Worm (Caenorhabditis elegans) whole organism, young adult: Measurements from ENCODE around the gene col-38.

Experiments used
- B0019.2 ChIP-seq: fragments of 200-800 bp; sonication (Bioruptor generic); conservative IDR thresholded peaks from 2 replicates; pipeline ENCODE4 v1.3.6; 2022; ENCODE audit warnings: missing genetic modification reagents, missing genetic modification characterization, missing compliant biosample characterization
- D2030.7 ChIP-seq: fragments of 200-800 bp; sonication (Bioruptor generic); IDR thresholded peaks from 2 replicates; pipeline ENCODE4 v1.3.6; 2022; ENCODE audit warnings: missing genetic modification reagents, missing genetic modification characterization, missing compliant biosample characterization
- F39B2.1 ChIP-seq: fragments of 200-800 bp; sonication (Bioruptor generic); IDR thresholded peaks from 2 replicates; pipeline ENCODE4 v1.3.6; 2022; ENCODE audit warnings: missing genetic modification reagents, missing genetic modification characterization, missing compliant biosample characterization
- T07F8.4 ChIP-seq: sonication (generic microtip); optimal IDR thresholded peaks from 2 replicates; lab custom pipeline; 2016; ENCODE audit warnings: mild to moderate bottlenecking, missing genetic modification characterization, moderate library complexity, missing compliant biosample characterization
- Y95B8A.8 ChIP-seq: fragments of 200-800 bp; sonication (Bioruptor generic); IDR thresholded peaks from 2 replicates; pipeline ENCODE4 v1.3.6; 2022; ENCODE audit warnings: missing genetic modification reagents, missing genetic modification characterization, missing compliant biosample characterization
- atf-7 ChIP-seq: sonication (generic microtip); optimal IDR thresholded peaks from 2 replicates; lab custom pipeline; 2017; ENCODE audit warnings: mild to moderate bottlenecking, missing genetic modification characterization, missing compliant biosample characterization
- athp-1 ChIP-seq: sonication (generic microtip); optimal IDR thresholded peaks from 2 replicates; lab custom pipeline; 2017; ENCODE audit warnings: mild to moderate bottlenecking, missing genetic modification characterization, missing compliant biosample characterization
- ccch-3 ChIP-seq: fragments of 200-800 bp; sonication (Bioruptor generic); optimal IDR thresholded peaks from 2 replicates; lab custom pipeline; 2018; ENCODE audit warnings: mild to moderate bottlenecking, missing genetic modification characterization, missing compliant biosample characterization
- cebp-1 ChIP-seq, 2 experiments: fragments of 200-800 bp in 1 of 2; sonication (Bioruptor generic) in 1 of 2; sonication (generic microtip) in 1 of 2; IDR thresholded peaks in 1 of 2; optimal IDR thresholded peaks in 1 of 2; 2 replicates each; pipeline versions ENCODE4 v1.3.6 to Lab custom; 2017 to 2022; ENCODE audit warnings: missing compliant biosample characterization in 2 of 2, missing genetic modification characterization in 2 of 2, mild to moderate bottlenecking in 1 of 2, missing genetic modification reagents in 1 of 2, moderate library complexity in 1 of 2
- ceh-100 ChIP-seq: fragments of 200-800 bp; sonication (Bioruptor generic); IDR thresholded peaks from 2 replicates; pipeline ENCODE4 v1.3.6; 2022; ENCODE audit warnings: missing genetic modification reagents, missing genetic modification characterization, missing compliant biosample characterization
- ceh-58 ChIP-seq: fragments of 200-800 bp; sonication (Bioruptor generic); IDR thresholded peaks from 2 replicates; pipeline ENCODE4 v1.3.6; 2022; ENCODE audit warnings: missing genetic modification characterization, missing compliant biosample characterization
- dox-1 ChIP-seq: fragments of 200-800 bp; sonication (Bioruptor generic); IDR thresholded peaks from 2 replicates; pipeline ENCODE4 v1.3.6; 2022; ENCODE audit warnings: missing genetic modification reagents, missing genetic modification characterization, missing compliant biosample characterization
- dpff-1 ChIP-seq: sonication (generic microtip); optimal IDR thresholded peaks from 2 replicates; lab custom pipeline; 2017; ENCODE audit warnings: mild to moderate bottlenecking, missing genetic modification characterization, missing compliant biosample characterization
- dpl-1 ChIP-seq: fragments of 150-350 bp; optimal IDR thresholded peaks from 2 replicates; lab custom pipeline; 2014; ENCODE audit warnings: missing biosample characterization, missing genetic modification reagents, missing genetic modification characterization
- egl-44 ChIP-seq: fragments of 200-800 bp; sonication (Bioruptor generic); IDR thresholded peaks from 2 replicates; pipeline ENCODE4 v1.3.6; 2022; ENCODE audit warnings: missing genetic modification reagents, missing genetic modification characterization, missing compliant biosample characterization
- ekl-4 ChIP-seq: fragments of 200-800 bp; sonication (Bioruptor generic); IDR thresholded peaks from 2 replicates; pipeline ENCODE4 v1.3.6; 2022; ENCODE audit warnings: missing genetic modification reagents, missing genetic modification characterization, missing compliant biosample characterization
- gei-17 ChIP-seq: fragments of 200-800 bp; sonication (Bioruptor generic); optimal IDR thresholded peaks from 2 replicates; lab custom pipeline; 2018; ENCODE audit warnings: mild to moderate bottlenecking, missing genetic modification characterization, missing compliant biosample characterization
- him-1 ChIP-seq: sonication (generic microtip); optimal IDR thresholded peaks from 2 replicates; lab custom pipeline; 2016; ENCODE audit warnings: missing genotype, missing genetic modification reagents, missing genetic modification characterization, missing compliant biosample characterization
- hsf-1 ChIP-seq: fragments of 200-800 bp; sonication (Bioruptor generic); IDR thresholded peaks from 2 replicates; pipeline ENCODE4 v1.3.6; 2022; ENCODE audit warnings: missing genetic modification reagents, missing genetic modification characterization, missing compliant biosample characterization
- lir-1 ChIP-seq: fragments of 200-800 bp; sonication (Bioruptor generic); conservative IDR thresholded peaks from 2 replicates; pipeline ENCODE4 v1.3.6; 2022; ENCODE audit warnings: missing genetic modification reagents, missing genetic modification characterization, missing compliant biosample characterization
- lsl-1 ChIP-seq: fragments of 200-800 bp; sonication (Bioruptor generic); optimal IDR thresholded peaks from 2 replicates; lab custom pipeline; 2018; ENCODE audit warnings: mild to moderate bottlenecking, missing genetic modification characterization, moderate library complexity, missing compliant biosample characterization
- madf-10 ChIP-seq: sonication (generic microtip); optimal IDR thresholded peaks from 2 replicates; lab custom pipeline; 2016; ENCODE audit warnings: mild to moderate bottlenecking, missing genetic modification characterization, missing compliant biosample characterization
- madf-3 ChIP-seq: fragments of 200-800 bp; sonication (Bioruptor generic); IDR thresholded peaks from 2 replicates; pipeline ENCODE4 v1.3.6; 2022; ENCODE audit warnings: missing genetic modification reagents, missing genetic modification characterization, missing compliant biosample characterization
- madf-8 ChIP-seq: fragments of 200-800 bp; sonication (Bioruptor generic); conservative IDR thresholded peaks from 2 replicates; pipeline ENCODE4 v1.3.6; 2022; ENCODE audit warnings: missing genetic modification reagents, missing genetic modification characterization, missing compliant biosample characterization
- nfya-2 ChIP-seq: fragments of 200-800 bp; sonication (Bioruptor generic); IDR thresholded peaks from 2 replicates; pipeline ENCODE4 v1.3.6; 2022; ENCODE audit warnings: missing genetic modification reagents, missing genetic modification characterization, missing compliant biosample characterization
- nfyb-1 ChIP-seq: fragments of 200-800 bp; sonication (Bioruptor generic); IDR thresholded peaks from 2 replicates; pipeline ENCODE4 v1.3.6; 2022; ENCODE audit warnings: missing genetic modification reagents, missing genetic modification characterization, missing compliant biosample characterization
- nhr-80 ChIP-seq: sonication (generic microtip); optimal IDR thresholded peaks from 2 replicates; lab custom pipeline; 2016; ENCODE audit warnings: missing genetic modification characterization, missing compliant biosample characterization
- pbrm-1 ChIP-seq: fragments of 200-800 bp; sonication (Bioruptor generic); IDR thresholded peaks from 2 replicates; pipeline ENCODE4 v1.3.6; 2022; ENCODE audit warnings: missing genetic modification reagents, missing genetic modification characterization, missing compliant biosample characterization
- rec-8 ChIP-seq, 2 experiments: sonication (generic microtip); optimal IDR thresholded peaks; 2 replicates each; lab custom pipeline; 2016; ENCODE audit warnings: mild to moderate bottlenecking in 2 of 2, missing genetic modification characterization in 2 of 2, missing genetic modification reagents in 2 of 2, missing genotype in 2 of 2, missing biosample characterization in 1 of 2, missing compliant biosample characterization in 1 of 2, moderate library complexity in 1 of 2
- snpc-1.1 ChIP-seq: sonication (generic microtip); optimal IDR thresholded peaks from 2 replicates; lab custom pipeline; 2017; ENCODE audit warnings: missing genetic modification characterization, mild to moderate bottlenecking, missing compliant biosample characterization, antibody characterized with exemption, moderate library complexity, missing genotype, missing genetic modification reagents; ENCODE audit not compliant: insufficient read depth
- snpc-1.3 ChIP-seq: sonication (generic microtip); optimal IDR thresholded peaks from 2 replicates; lab custom pipeline; 2017; ENCODE audit warnings: missing genetic modification characterization, mild to moderate bottlenecking, missing compliant biosample characterization, antibody characterized with exemption, moderate library complexity, missing genotype, missing genetic modification reagents; ENCODE audit not compliant: insufficient read depth
- snpc-4 ChIP-seq, 5 experiments: fragments of 150-350 bp in 1 of 5; sonication (generic microtip) in 4 of 5; optimal IDR thresholded peaks; 2 replicates each; lab custom pipeline; 2014 to 2018; ENCODE audit warnings: missing genetic modification characterization in 5 of 5, missing biosample characterization in 3 of 5, antibody characterized with exemption in 2 of 5, mild to moderate bottlenecking in 2 of 5, missing compliant biosample characterization in 2 of 5, missing genotype in 2 of 5, moderate library complexity in 2 of 5, missing genetic modification reagents in 1 of 5
- sptf-2 ChIP-seq: fragments of 200-800 bp; sonication (Bioruptor generic); optimal IDR thresholded peaks from 2 replicates; lab custom pipeline; 2018; ENCODE audit warnings: mild to moderate bottlenecking, missing genetic modification characterization, missing compliant biosample characterization
- unc-130 ChIP-seq: sonication (generic microtip); optimal IDR thresholded peaks from 2 replicates; lab custom pipeline; 2016; ENCODE audit warnings: missing genetic modification reagents, missing genetic modification characterization, missing compliant biosample characterization
- xnd-1 ChIP-seq: sonication (generic microtip); optimal IDR thresholded peaks from 2 replicates; lab custom pipeline; 2016; ENCODE audit warnings: missing genotype, missing genetic modification reagents, missing genetic modification characterization, missing compliant biosample characterization
- ztf-22 ChIP-seq: fragments of 200-800 bp; sonication (Bioruptor generic); optimal IDR thresholded peaks from 2 replicates; lab custom pipeline; 2018; ENCODE audit warnings: mild to moderate bottlenecking, missing genetic modification characterization, moderate library complexity, missing compliant biosample characterization
- ztf-26 ChIP-seq: sonication (generic microtip); optimal IDR thresholded peaks from 2 replicates; lab custom pipeline; 2017; ENCODE audit warnings: missing genetic modification characterization, missing compliant biosample characterization
- ztf-28 ChIP-seq: fragments of 200-800 bp; sonication (Bioruptor generic); IDR thresholded peaks from 2 replicates; pipeline ENCODE4 v1.3.6; 2022; ENCODE audit warnings: missing genetic modification reagents, missing genetic modification characterization, missing compliant biosample characterization

Gene col-38

DNA sequence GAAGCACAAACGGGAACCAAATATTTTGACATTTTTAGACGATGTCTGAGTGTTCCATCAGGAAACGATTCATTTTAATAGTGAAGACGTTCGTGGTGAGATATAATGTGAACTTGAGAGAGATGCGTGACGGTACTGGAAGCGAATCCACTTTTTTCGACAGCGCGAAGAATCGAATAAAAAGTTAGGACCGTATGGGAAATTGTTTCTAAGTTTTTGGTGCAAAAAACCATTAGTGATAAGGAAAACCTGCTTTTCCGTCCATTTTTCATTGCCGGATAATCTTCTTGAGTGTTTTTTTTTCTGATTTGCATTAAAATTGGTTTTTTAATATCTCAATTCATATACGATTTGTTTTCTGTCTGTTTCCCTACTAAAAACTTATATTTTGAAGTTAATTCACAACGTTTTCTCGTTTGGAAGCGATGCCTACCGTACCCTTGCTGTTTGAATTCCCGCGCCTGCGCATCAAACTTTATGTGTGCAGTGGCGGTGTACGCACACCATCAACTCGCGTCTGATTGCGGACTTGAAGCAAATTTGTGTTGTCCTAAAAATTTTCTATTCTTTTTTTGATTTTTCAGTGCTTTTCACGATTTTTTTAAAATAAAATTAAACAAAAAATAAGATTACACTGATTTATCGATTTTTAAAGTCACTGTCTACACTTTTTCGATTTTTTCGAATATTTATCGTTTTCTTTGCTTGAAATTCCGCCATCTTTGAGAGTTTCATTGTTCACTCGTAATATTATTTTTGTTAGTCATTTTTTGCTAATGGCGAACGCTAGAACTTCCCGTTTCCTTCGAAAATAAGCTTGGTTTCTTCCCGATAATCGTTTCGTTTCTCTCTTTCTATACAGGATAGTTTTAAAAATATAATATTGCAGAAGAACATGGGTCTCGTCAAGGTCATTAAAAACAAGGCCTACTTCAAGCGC lies at the start of gene col-38, which contains the start of gene rpl-5 (continued):
- peak; percentile 69 for TF ChIP-seq snpc-1.1 (tag; lab: Kevin White, UChicago)
- no peak for TF ChIP-seq atf-7 (tag; lab: Kevin White, UChicago)
- TF ChIP-seq T07F8.4 (tag; lab: Kevin White, UChicago): no peak
- TF ChIP-seq cebp-1 (GFP tag; IDR thresholded peaks at IDR 0.05; lab: Robert Waterston, UW): peak; percentile 25; the same call in 1 of the 2 replicates
- TF ChIP-seq cebp-1 (tag; optimal IDR thresholded peaks at IDR 0.05; lab: Kevin White, UChicago): peak; percentile 72
- no peak for TF ChIP-seq sptf-2 (GFP tag; lab: Kevin White, UChicago)
- peak; percentile 91 for TF ChIP-seq snpc-1.3 (tag; lab: Kevin White, UChicago)
- peak; percentile 30 for TF ChIP-seq madf-10 (tag; lab: Kevin White, UChicago)
- peak; percentile 37 for TF ChIP-seq snpc-4 (GFP tag; optimal IDR thresholded peaks at IDR 0.05; lab: Kevin White, UChicago)
- peak; percentile 36 to 75 (median 56) for TF ChIP-seq snpc-4 (tag; optimal IDR thresholded peaks at IDR 0.05; lab: Kevin White, UChicago)
- TF ChIP-seq ccch-3 (GFP tag; lab: Kevin White, UChicago): no peak
- no peak for TF ChIP-seq F39B2.1 (GFP tag; lab: Robert Waterston, UW)
- peak; percentile 83 for TF ChIP-seq dox-1
- TF ChIP-seq ztf-28: 0 out of 2 replicates have a peak, but pooled peaks have one; percentile 36
- TF ChIP-seq ztf-26 (tag; lab: Kevin White, UChicago): peak; percentile 29
- TF ChIP-seq madf-3: peak; percentile 39; the same call in 1 of the 2 replicates
- TF ChIP-seq lir-1 (GFP tag; lab: Robert Waterston, UW): no peak
- TF ChIP-seq D2030.7 (GFP tag; lab: Robert Waterston, UW): peak; percentile 71
- TF ChIP-seq nfyb-1 (GFP tag; lab: Robert Waterston, UW): 0 out of 2 replicates have a peak, but pooled peaks have one; percentile 59
- TF ChIP-seq xnd-1: peak; percentile 43
- TF ChIP-seq hsf-1: peak; percentile 36; the same call in 1 of the 2 replicates
- TF ChIP-seq ztf-22 (GFP tag; lab: Kevin White, UChicago): no peak
- peak; percentile 16 for TF ChIP-seq unc-130
- peak; percentile 52 for TF ChIP-seq nhr-80 (tag; lab: Kevin White, UChicago)
- peak; percentile 56 for TF ChIP-seq athp-1 (tag; lab: Kevin White, UChicago)
- TF ChIP-seq him-1: peak; percentile 25
- TF ChIP-seq ekl-4 (GFP tag; lab: Robert Waterston, UW): peak; percentile 81
- peak; percentile 87 for TF ChIP-seq dpl-1 (GFP tag; lab: Kevin White, UChicago)
- no peak for TF ChIP-seq rec-8 (tag; optimal IDR thresholded peaks at IDR 0.05; lab: Kevin White, UChicago)
- TF ChIP-seq Y95B8A.8 (GFP tag; lab: Robert Waterston, UW): 0 out of 2 replicates have a peak, but pooled peaks have one; percentile 64
- TF ChIP-seq nfya-2 (GFP tag; lab: Robert Waterston, UW): no peak
- peak; percentile 48; the same call in 1 of the 2 replicates for TF ChIP-seq ceh-100

DNA sequence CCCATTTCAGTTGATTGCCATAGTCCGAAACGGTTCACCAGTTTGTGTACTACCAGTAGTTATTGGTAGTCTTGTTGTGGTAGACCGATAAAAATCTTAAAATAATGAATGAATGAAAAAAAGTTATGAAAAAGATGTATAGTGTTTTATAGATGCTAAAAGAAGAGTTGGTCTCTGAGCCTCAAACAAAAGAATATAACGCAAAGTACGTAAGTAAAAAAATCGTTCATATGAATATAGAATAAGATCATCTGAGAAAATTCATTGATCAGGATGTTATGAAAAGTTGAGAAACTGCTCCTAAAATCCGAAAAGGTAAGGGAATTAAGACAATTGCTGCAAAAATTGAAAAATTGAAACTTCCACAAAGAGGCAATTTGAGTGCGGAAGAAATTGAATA lies 48.6 kb upstream of the col-38 start, which contains the start of gene chhy-1:
Gene chhy-1, minus strand, starts transcription at position 101 of the 400 bp plus-strand sequence.
- TF ChIP-seq dpff-1 (tag; lab: Kevin White, UChicago) (no peak), atf-7 (tag; lab: Kevin White, UChicago) (no peak), pbrm-1 (no peak), D2030.7 (GFP tag; lab: Robert Waterston, UW) (no peak), ceh-58 (GFP tag; lab: Robert Waterston, UW) (no peak), gei-17 (GFP tag; lab: Kevin White, UChicago) (no peak), ztf-28 (no peak), lsl-1 (GFP tag; lab: Kevin White, UChicago) (no peak), B0019.2 (GFP tag; lab: Robert Waterston, UW) (no peak), ekl-4 (GFP tag; lab: Robert Waterston, UW) (no peak), madf-8 (no peak), egl-44 (GFP tag; lab: Robert Waterston, UW) (no peak)
